Worm (Caenorhabditis elegans): ENCODE measurements around the gene F58G1.8.

DNA sequence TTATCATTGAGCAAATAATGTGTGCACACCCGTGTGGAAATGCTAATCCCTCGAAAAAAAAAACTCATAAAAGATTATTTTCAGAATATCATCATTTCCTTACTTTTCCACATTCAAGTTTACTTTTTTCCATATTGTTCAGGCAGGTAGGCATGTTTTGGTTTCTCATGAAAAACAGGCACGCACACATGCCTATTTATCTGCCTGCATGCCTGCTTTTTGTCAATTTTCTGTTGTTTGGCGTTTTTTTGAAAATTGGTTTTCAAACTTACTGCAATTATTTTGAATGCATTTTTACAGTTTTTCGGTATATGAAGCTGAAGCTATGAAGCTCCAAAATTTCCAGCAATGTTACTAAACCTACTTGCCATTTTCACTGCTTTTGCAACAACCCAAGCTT, 27.5 kb downstream of the F58G1.8 start, which contains the start of gene clec-64:
- no peak for TF ChIP-seq nfyb-1 (GFP tag; IDR thresholded peaks at IDR 0.05)
- TF ChIP-seq cebp-1 (GFP tag; IDR thresholded peaks at IDR 0.05) = no peak
- no peak for TF ChIP-seq cebp-1 (tag; optimal IDR thresholded peaks at IDR 0.05)
- no peak for TF ChIP-seq akir-1 (GFP tag; optimal IDR thresholded peaks at IDR 0.05)
- TF ChIP-seq unc-62 (GFP tag; optimal IDR thresholded peaks at IDR 0.05) = no peak
- no peak for TF ChIP-seq aptf-3 (GFP tag; IDR thresholded peaks at IDR 0.05)

Data from whole organism, young adult.